Worm (Caenorhabditis elegans): Measurements from ENCODE around the gene K01F9.2.

ce11 chrIII:8919784-8920183, 42.9 kb upstream of the K01F9.2 start, which contains the start of gene ZK637.15:
- TF ChIP-seq sea-2 (GFP tag; IDR thresholded peaks at IDR 0.05) (no peak), Y95B8A.8 (GFP tag; IDR thresholded peaks at IDR 0.05) (no peak), ceh-91 (GFP tag; IDR thresholded peaks at IDR 0.05) (no peak), unc-62 (GFP tag; optimal IDR thresholded peaks at IDR 0.05) (no peak), ztf-18 (tag; optimal IDR thresholded peaks at IDR 0.05) (no peak), madf-3 (GFP tag; IDR thresholded peaks at IDR 0.05) (no peak), snpc-4 (GFP tag; optimal IDR thresholded peaks at IDR 0.05) (no peak), snpc-4 (tag; optimal IDR thresholded peaks at IDR 0.05) (no peak), nfya-1 (tag; optimal IDR thresholded peaks at IDR 0.05; ENCODE audit: borderline replicate concordance, insufficient read depth) (no peak), F49E8.2 (tag; optimal IDR thresholded peaks at IDR 0.05; ENCODE audit: insufficient read depth) (no peak), F23B12.7 (tag; optimal IDR thresholded peaks at IDR 0.05; ENCODE audit: insufficient read depth) (no peak), Y53G8AR.9 (GFP tag; conservative IDR thresholded peaks at IDR 0.05) (no peak)

Data from whole organism, young adult.